Worm (Caenorhabditis elegans) whole organism, midembryonic: ENCODE measurements around the gene mes-6.

Experiments used
- T22C8.4 ChIP-seq: fragments of 200-800 bp; sonication (Bioruptor generic); IDR thresholded peaks from 2 replicates; pipeline ENCODE4 v1.3.6; 2022; ENCODE audit warnings: missing genetic modification characterization, missing compliant biosample characterization
- ztf-29 ChIP-seq: fragments of 200-800 bp; sonication (Bioruptor generic); IDR thresholded peaks from 2 replicates; pipeline ENCODE4 v1.3.6; 2022; ENCODE audit warnings: missing genetic modification reagents, missing genetic modification characterization, missing compliant biosample characterization

DNA sequence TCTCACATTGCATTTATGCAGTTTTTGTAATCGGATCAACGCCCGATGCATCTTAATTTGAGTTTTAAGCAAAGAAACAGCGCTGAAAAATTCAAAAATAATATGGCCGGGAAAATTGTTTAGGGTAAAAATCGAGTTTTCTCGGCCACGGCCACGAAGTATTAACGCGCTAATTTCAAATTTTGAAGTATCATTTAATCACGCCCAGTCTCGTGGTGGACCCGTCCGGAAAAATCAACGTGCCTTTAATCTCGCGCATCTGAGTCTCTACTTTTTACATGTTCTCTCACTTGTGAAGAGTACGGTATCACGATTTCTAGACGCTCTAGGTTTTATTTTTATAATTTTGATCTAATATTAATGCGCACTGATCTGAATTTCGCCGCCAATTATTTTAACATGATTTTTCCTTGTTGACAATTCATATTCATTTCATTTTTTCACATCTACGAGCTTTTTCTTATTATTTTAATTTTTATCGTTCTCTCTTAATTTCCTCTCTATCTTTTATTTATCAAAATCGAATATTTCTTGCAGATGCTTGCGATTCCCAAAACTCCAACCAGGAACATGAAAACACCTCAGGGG, 12.2 kb upstream of the mes-6 start, which contains the start of the genes acdh-13 and mesp-1:
- TF ChIP-seq ztf-29 (no peak), T22C8.4 (no peak)
